Worm (Caenorhabditis elegans) whole organism, early embryonic: ENCODE data around the gene gop-3.

Source experiments
- ama-1 ChIP-seq: fragments of 150-350 bp; optimal IDR thresholded peaks from 2 replicates; lab custom pipeline; 2014
- flt-1 ChIP-seq: fragments of 200-800 bp; sonication (Bioruptor generic); IDR thresholded peaks from 2 replicates; pipeline ENCODE4 v1.3.6; 2022; ENCODE audit warnings: missing genetic modification characterization, missing compliant biosample characterization
- pes-1 ChIP-seq: fragments of 200-800 bp; sonication (Bioruptor generic); IDR thresholded peaks from 2 replicates; pipeline ENCODE4 v1.3.6; 2022; ENCODE audit warnings: missing genetic modification reagents, missing genetic modification characterization, missing compliant biosample characterization
- scrt-1 ChIP-seq: fragments of 200-800 bp; sonication (Bioruptor generic); IDR thresholded peaks from 2 replicates; pipeline ENCODE4 v1.3.6; 2022; ENCODE audit warnings: missing genetic modification characterization, missing compliant biosample characterization
- tbx-11 ChIP-seq: fragments of 200-800 bp; sonication (Bioruptor generic); IDR thresholded peaks from 2 replicates; pipeline ENCODE4 v1.3.6; 2022; ENCODE audit warnings: missing genetic modification characterization, missing compliant biosample characterization
- tbx-37 ChIP-seq: fragments of 200-800 bp; sonication (Bioruptor generic); conservative IDR thresholded peaks from 2 replicates; pipeline ENCODE4 v1.3.6; 2022; ENCODE audit warnings: missing genetic modification reagents, missing genetic modification characterization, missing compliant biosample characterization
- tra-4 ChIP-seq: sonication (generic microtip); optimal IDR thresholded peaks from 2 replicates; lab custom pipeline; 2017; ENCODE audit warnings: missing genetic modification characterization, missing compliant biosample characterization

- TF ChIP-seq ama-1 (lab: Kevin White, UChicago) (no peak), tra-4 (tag; lab: Kevin White, UChicago) (no peak), scrt-1 (no peak), flt-1 (GFP tag; lab: Robert Waterston, UW) (no peak), tbx-37 (GFP tag; lab: Robert Waterston, UW) (no peak), pes-1 (GFP tag; lab: Robert Waterston, UW) (no peak), tbx-11 (GFP tag; lab: Robert Waterston, UW) (no peak)
These were observed 17.2 kb downstream of the gop-3 start, which contains the start of gene clk-1 for ce11 chrIII:5277740-5278139.
